Fruit fly (Drosophila melanogaster): ENCODE data around the gene CG6470.

dm6 chrX:18522395-18523104 lies 7.9 kb upstream of the CG6470 start, which contains the start of gene CG6481:
- no peak for TF ChIP-seq psq (optimal IDR thresholded peaks at IDR 0.05)
- TF ChIP-seq Sin3A (optimal IDR thresholded peaks at IDR 0.05) = no peak

All from Kc167 (cell line).